Worm (Caenorhabditis elegans) whole organism, L4/young adult: ENCODE results near the gene C04E6.8.

ENCODE experiments used
- W03F9.2 ChIP-seq: fragments of 150-350 bp; optimal IDR thresholded peaks from 2 replicates; lab custom pipeline; 2014; ENCODE audit warnings: missing biosample characterization, missing genetic modification characterization
- dao-5 ChIP-seq: sonication (generic microtip); optimal IDR thresholded peaks from 2 replicates; lab custom pipeline; 2016; ENCODE audit warnings: missing genotype, missing genetic modification characterization, moderate library complexity, missing compliant biosample characterization
- him-1 ChIP-seq: sonication (generic microtip); optimal IDR thresholded peaks from 2 replicates; lab custom pipeline; 2016; ENCODE audit warnings: missing genotype, missing genetic modification reagents, missing genetic modification characterization, missing compliant biosample characterization

DNA sequence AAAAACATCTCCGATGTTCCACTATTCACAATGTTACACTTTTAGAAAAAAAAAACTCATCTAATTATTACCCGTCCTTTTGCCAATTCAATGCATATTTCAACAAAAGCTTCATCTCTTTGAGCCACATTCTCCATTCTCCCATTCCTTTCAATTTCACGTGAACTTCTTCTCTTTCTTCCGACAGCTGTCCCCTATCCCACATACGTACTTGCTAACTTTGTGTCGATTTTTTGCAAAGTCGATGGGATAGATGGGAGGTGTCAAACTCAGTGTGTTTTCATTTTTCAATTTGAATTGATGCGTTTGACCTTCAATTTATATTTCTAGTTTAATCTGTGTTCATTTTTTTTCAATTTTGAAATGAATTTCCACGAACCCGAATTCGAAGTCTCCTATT, 7.6 kb upstream of the C04E6.8 start:
- TF ChIP-seq him-1 (no peak), W03F9.2 (tag; lab: Kevin White, UChicago) (no peak), dao-5 (no peak)
